Worm (Caenorhabditis elegans): ENCODE measurements around the gene abu-15.

The abu-15 gene

DNA sequence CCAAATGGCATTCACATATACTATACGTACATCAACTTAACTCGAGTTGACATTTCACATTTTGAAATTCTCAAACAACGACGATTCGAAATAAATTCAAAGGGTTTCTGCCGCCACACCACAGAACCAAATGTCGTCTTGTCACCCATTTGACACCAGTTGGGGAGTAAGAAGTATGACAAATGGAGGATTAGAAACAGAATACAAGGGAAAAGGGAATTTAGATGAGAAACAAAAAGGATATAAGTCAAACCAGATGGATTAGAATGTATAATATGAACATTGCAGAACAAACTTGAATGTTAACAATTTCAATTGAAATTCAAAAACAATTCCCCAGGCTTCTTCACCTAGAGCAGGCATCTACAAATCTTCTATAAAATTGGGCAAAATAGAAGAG is 43.3 kb downstream of the abu-15 start:
- TF ChIP-seq nhr-77 (tag; optimal IDR thresholded peaks at IDR 0.05) = no peak
- peak; percentile 62 for TF ChIP-seq dsc-1 (tag; optimal IDR thresholded peaks at IDR 0.05)
- TF ChIP-seq lin-35 (GFP tag; optimal IDR thresholded peaks at IDR 0.05) = no peak
- TF ChIP-seq unc-30 (tag; optimal IDR thresholded peaks at IDR 0.05) = peak; percentile 1

DNA sequence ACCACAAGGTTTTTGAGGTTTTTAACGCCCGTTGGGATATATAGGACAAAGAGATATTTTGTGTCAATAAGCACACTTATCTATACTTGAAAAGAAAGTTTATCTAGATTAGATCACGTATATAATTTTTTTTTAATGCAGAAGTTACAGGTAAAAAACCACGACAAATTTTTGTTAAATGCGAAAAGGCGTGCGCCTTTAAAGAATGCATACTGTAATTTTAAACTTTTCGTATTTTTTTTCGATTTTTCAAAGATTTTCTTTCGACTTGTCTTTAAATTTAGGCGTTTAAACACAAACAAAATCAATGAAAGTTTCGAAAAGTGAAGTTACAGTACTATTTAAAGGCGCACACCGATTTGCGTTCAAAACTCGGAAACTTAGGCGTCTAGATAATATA is 45.2 kb downstream of the abu-15 start:
- TF ChIP-seq C04F5.9 (tag; optimal IDR thresholded peaks at IDR 0.05) (no peak), alr-1 (tag; optimal IDR thresholded peaks at IDR 0.05; ENCODE audit: borderline replicate concordance) (no peak), grh-1 (GFP tag; IDR thresholded peaks at IDR 0.05) (no peak), ceh-8 (GFP tag; optimal IDR thresholded peaks at IDR 0.05) (no peak), zag-1 (tag; optimal IDR thresholded peaks at IDR 0.05) (no peak), nhr-237 (tag; optimal IDR thresholded peaks at IDR 0.05) (no peak), fkh-8 (tag; optimal IDR thresholded peaks at IDR 0.05) (no peak)

DNA sequence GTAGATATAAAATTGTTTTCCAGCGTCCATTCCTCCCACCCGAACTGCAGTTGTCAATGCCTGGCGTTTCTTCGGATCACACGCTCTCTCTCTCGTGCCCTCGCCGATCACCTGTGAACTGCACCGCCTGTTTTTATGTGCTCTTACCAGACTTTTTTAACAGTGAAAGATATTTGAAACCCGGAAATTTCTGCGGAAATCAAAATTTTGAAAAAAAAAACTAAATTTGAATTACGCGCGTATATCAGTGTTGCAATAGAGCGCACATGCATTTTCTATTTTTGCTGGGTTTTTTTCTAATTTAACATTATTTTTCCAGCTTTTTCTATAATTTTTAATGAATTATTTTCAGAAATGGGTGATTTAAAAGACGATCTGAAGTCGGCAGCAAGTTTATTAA is 45.7 kb downstream of the abu-15 start, which contains the start of gene ttc-37:
Gene ttc-37 (plus strand): TSS at position 349 of the 400 bp plus-strand sequence.
- TF ChIP-seq unc-62 (GFP tag; optimal IDR thresholded peaks at IDR 0.05) (no peak), C04F5.9 (tag; optimal IDR thresholded peaks at IDR 0.05) (no peak), C16A3.4 (tag; optimal IDR thresholded peaks at IDR 0.05) (peak; percentile 60), nhr-20 (tag; optimal IDR thresholded peaks at IDR 0.05) (peak; percentile 80), mab-9 (GFP tag; IDR thresholded peaks at IDR 0.05) (no peak), snpc-4 (tag; optimal IDR thresholded peaks at IDR 0.05) (peak; percentile 39), swsn-7 (tag; optimal IDR thresholded peaks at IDR 0.05) (peak; percentile 63), egl-27 (tag; optimal IDR thresholded peaks at IDR 0.05) (no peak), dpl-1 (GFP tag; optimal IDR thresholded peaks at IDR 0.05) (peak; percentile 96 to 98 (median 98)), nhr-71 (tag; optimal IDR thresholded peaks at IDR 0.05) (peak; percentile 87), xbp-1 (tag; optimal IDR thresholded peaks at IDR 0.05) (peak; percentile 65), mep-1 (tag; optimal IDR thresholded peaks at IDR 0.05) (peak; percentile 70), ceh-82 (tag; optimal IDR thresholded peaks at IDR 0.05) (peak; percentile 31 to 65 (median 51)), efl-1 (optimal IDR thresholded peaks at IDR 0.05) (peak; percentile 98 to 99), efl-1 (GFP tag; optimal IDR thresholded peaks at IDR 0.05 in 1 of 2) (peak; percentile 98 to 100), nhr-19 (GFP tag; conservative IDR thresholded peaks at IDR 0.05) (peak; percentile 73), rnt-1 (tag; optimal IDR thresholded peaks at IDR 0.05) (peak; percentile 66), unc-130 (tag; optimal IDR thresholded peaks at IDR 0.05) (no peak), fkh-10 (GFP tag; optimal IDR thresholded peaks at IDR 0.05) (no peak), unc-98 (GFP tag; IDR thresholded peaks at IDR 0.05) (0 out of 2 replicates have a peak, but pooled peaks have one; percentile 7), pag-3 (tag; optimal IDR thresholded peaks at IDR 0.05; ENCODE audit: borderline replicate concordance, insufficient read depth) (peak; percentile 19), skn-1 (tag; optimal IDR thresholded peaks at IDR 0.05) (peak; percentile 60), lsy-2 (tag; optimal IDR thresholded peaks at IDR 0.05) (peak; percentile 74 to 77), unc-86 (tag; optimal IDR thresholded peaks at IDR 0.05) (peak; percentile 65), elt-3 (tag; optimal IDR thresholded peaks at IDR 0.05) (peak in 2 of 6 experiments; percentile 15 to 55), fos-1 (tag; optimal IDR thresholded peaks at IDR 0.05) (peak; percentile 33), ceh-8 (GFP tag; optimal IDR thresholded peaks at IDR 0.05) (no peak), F16B12.6 (tag; optimal IDR thresholded peaks at IDR 0.05) (peak; percentile 23), nhr-47 (tag; optimal IDR thresholded peaks at IDR 0.05) (peak; percentile 85), irx-1 (tag; optimal IDR thresholded peaks at IDR 0.05) (peak; percentile 64), lin-35 (GFP tag; optimal IDR thresholded peaks at IDR 0.05) (peak; percentile 97 to 99), lin-15B (tag; optimal IDR thresholded peaks at IDR 0.05) (peak; percentile 49), aly-2 (tag; optimal IDR thresholded peaks at IDR 0.05) (peak; percentile 41), blmp-1 (tag; optimal IDR thresholded peaks at IDR 0.05) (peak; percentile 15), nhr-11 (tag; optimal IDR thresholded peaks at IDR 0.05) (peak; percentile 31), lin-13 (GFP tag; optimal IDR thresholded peaks at IDR 0.05) (peak; percentile 38), snu-23 (GFP tag; optimal IDR thresholded peaks at IDR 0.05) (peak; percentile 81), dsc-1 (tag; optimal IDR thresholded peaks at IDR 0.05) (peak; percentile 75), nhr-28 (tag; optimal IDR thresholded peaks at IDR 0.05) (no peak), lin-39 (tag; optimal IDR thresholded peaks at IDR 0.05) (peak; percentile 52), nhr-90 (tag; optimal IDR thresholded peaks at IDR 0.05; ENCODE audit: poor library complexity) (peak; percentile 46), tbx-2 (tag; optimal IDR thresholded peaks at IDR 0.05) (peak; percentile 61)
